Fruit fly (Drosophila melanogaster) whole organism, embryonic: ENCODE results near the gene CG16710.

Experiments used
- ATbp ChIP-seq: fragments of 200-800 bp; sonication (Bioruptor generic); optimal IDR thresholded peaks from 2 replicates; lab custom pipeline; 2017; ENCODE audit warnings: missing biosample characterization, mild to moderate bottlenecking, missing genetic modification characterization, missing genetic modification reagents
- Adf1 ChIP-seq: fragments of 200-800 bp; sonication (Bioruptor generic); IDR thresholded peaks from 2 replicates; pipeline ENCODE4 v1.3.6; 2022; ENCODE audit warnings: missing biosample characterization, missing genetic modification characterization
- Atf-2 ChIP-seq: fragments of 200-800 bp; sonication (Bioruptor generic); optimal IDR thresholded peaks from 2 replicates; lab custom pipeline; 2016; ENCODE audit warnings: missing biosample characterization, missing genetic modification characterization
- Blimp-1 ChIP-seq: fragments of 200-800 bp; sonication (Bioruptor generic); optimal IDR thresholded peaks from 3 replicates; lab custom pipeline; 2018; ENCODE audit warnings: missing biosample characterization, missing genetic modification characterization, mild to moderate bottlenecking, moderate library complexity, missing genetic modification reagents
- C15 ChIP-seq: fragments of 200-800 bp; sonication (Bioruptor generic); IDR thresholded peaks from 3 replicates; pipeline ENCODE4 v1.3.6; 2022; ENCODE audit warnings: missing biosample characterization, missing genetic modification characterization
- CG10543 ChIP-seq: fragments of 200-800 bp; sonication (Bioruptor generic); optimal IDR thresholded peaks from 3 replicates; lab custom pipeline; 2017; ENCODE audit warnings: missing biosample characterization, mild to moderate bottlenecking, missing genetic modification characterization, moderate library complexity
- CG10979 ChIP-seq: fragments of 200-800 bp; sonication (Bioruptor generic); optimal IDR thresholded peaks from 2 replicates; lab custom pipeline; 2018; ENCODE audit warnings: missing biosample characterization, mild to moderate bottlenecking, missing genetic modification characterization, moderate library complexity
- CG11456 ChIP-seq: fragments of 200-800 bp; sonication (Bioruptor generic); IDR thresholded peaks from 3 replicates; pipeline ENCODE4 v1.3.6; 2022; ENCODE audit warnings: missing biosample characterization, missing genetic modification characterization
- CG13123 ChIP-seq: fragments of 200-800 bp; sonication (Bioruptor generic); optimal IDR thresholded peaks from 2 replicates; lab custom pipeline; 2016; ENCODE audit warnings: missing biosample characterization, missing genetic modification characterization
- CG13296 ChIP-seq: fragments of 200-800 bp; sonication (Bioruptor generic); optimal IDR thresholded peaks from 3 replicates; lab custom pipeline; 2018; ENCODE audit warnings: missing biosample characterization, mild to moderate bottlenecking, missing genetic modification characterization
- CG15073 ChIP-seq: fragments of 200-800 bp; sonication (Bioruptor generic); optimal IDR thresholded peaks from 2 replicates; lab custom pipeline; 2016; ENCODE audit warnings: missing biosample characterization, missing genetic modification characterization
- CG18262 ChIP-seq: fragments of 200-800 bp; optimal IDR thresholded peaks from 3 replicates; lab custom pipeline; 2019; ENCODE audit warnings: missing biosample characterization, mild to moderate bottlenecking, missing genetic modification characterization, moderate library complexity
- CG18476 ChIP-seq: fragments of 200-800 bp; sonication (Bioruptor generic); optimal IDR thresholded peaks from 2 replicates; lab custom pipeline; 2016; ENCODE audit warnings: missing biosample characterization, mild to moderate bottlenecking, missing genetic modification characterization
- CG18764 ChIP-seq: fragments of 200-800 bp; sonication (Bioruptor generic); optimal IDR thresholded peaks from 3 replicates; lab custom pipeline; 2016; ENCODE audit warnings: missing biosample characterization, missing genetic modification characterization
- CG2199 ChIP-seq: fragments of 200-800 bp; sonication (Bioruptor generic); IDR thresholded peaks from 3 replicates; pipeline ENCODE4 v1.3.6; 2022; ENCODE audit warnings: missing biosample characterization, missing genetic modification characterization
- CG3065 ChIP-seq: fragments of 200-800 bp; sonication (Bioruptor generic); optimal IDR thresholded peaks from 2 replicates; lab custom pipeline; 2016; ENCODE audit warnings: missing biosample characterization, missing genetic modification characterization
- CG4730 ChIP-seq: fragments of 200-800 bp; sonication (Bioruptor generic); IDR thresholded peaks from 2 replicates; pipeline ENCODE4 v1.3.6; 2022; ENCODE audit warnings: missing biosample characterization, missing genetic modification characterization
- CG6683 ChIP-seq: fragments of 200-800 bp; sonication (Bioruptor generic); optimal IDR thresholded peaks from 2 replicates; lab custom pipeline; 2017; ENCODE audit warnings: missing biosample characterization, mild to moderate bottlenecking, missing genetic modification characterization, missing genetic modification reagents
- CG7839 ChIP-seq: fragments of 200-800 bp; sonication (Bioruptor generic); optimal IDR thresholded peaks from 3 replicates; lab custom pipeline; 2018; ENCODE audit warnings: missing biosample characterization, mild to moderate bottlenecking, missing genetic modification characterization, moderate library complexity
- CG8388 ChIP-seq: fragments of 200-800 bp; sonication (Bioruptor generic); optimal IDR thresholded peaks from 2 replicates; lab custom pipeline; 2019; ENCODE audit warnings: missing biosample characterization, mild to moderate bottlenecking, missing genetic modification characterization, moderate library complexity
- CHES-1-like ChIP-seq: fragments of 200-800 bp; sonication (Bioruptor generic); optimal IDR thresholded peaks from 2 replicates; lab custom pipeline; 2016; ENCODE audit warnings: missing biosample characterization, missing genetic modification characterization
- CTCF ChIP-seq: fragments of 200-800 bp; sonication (Bioruptor generic); optimal IDR thresholded peaks from 2 replicates; lab custom pipeline; 2017; ENCODE audit warnings: missing biosample characterization, mild to moderate bottlenecking, missing genetic modification characterization, moderate library complexity
- Dek ChIP-seq: fragments of 200-800 bp; sonication (Bioruptor generic); optimal IDR thresholded peaks from 3 replicates; lab custom pipeline; 2019; ENCODE audit warnings: missing biosample characterization, mild to moderate bottlenecking, missing genetic modification characterization, moderate library complexity
- Drgx ChIP-seq: fragments of 200-800 bp; sonication (Bioruptor generic); IDR thresholded peaks from 2 replicates; pipeline ENCODE4 v1.3.6; 2022; ENCODE audit warnings: missing biosample characterization, missing genetic modification characterization
- Hr51 ChIP-seq, 2 experiments: fragments of 200-800 bp; sonication (Bioruptor generic); optimal IDR thresholded peaks; 2 replicates in 1 of 2; 3 replicates in 1 of 2; lab custom pipeline; 2016 to 2018; ENCODE audit warnings: missing biosample characterization in 2 of 2, missing genetic modification characterization in 2 of 2, mild to moderate bottlenecking in 1 of 2, moderate library complexity in 1 of 2
- MESR4 ChIP-seq: fragments of 200-800 bp; sonication (Bioruptor generic); optimal IDR thresholded peaks from 2 replicates; lab custom pipeline; 2018; ENCODE audit warnings: missing biosample characterization, mild to moderate bottlenecking, missing genetic modification characterization, moderate library complexity
- PHDP ChIP-seq: fragments of 200-800 bp; sonication (Bioruptor generic); optimal IDR thresholded peaks from 3 replicates; lab custom pipeline; 2018; ENCODE audit warnings: missing biosample characterization, mild to moderate bottlenecking, missing genetic modification characterization, moderate library complexity
- Side ChIP-seq: fragments of 200-800 bp; sonication (Bioruptor generic); optimal IDR thresholded peaks from 2 replicates; lab custom pipeline; 2016; ENCODE audit warnings: missing biosample characterization, missing genetic modification characterization
- Ssrp ChIP-seq: fragments of 200-800 bp; sonication (Bioruptor generic); optimal IDR thresholded peaks from 2 replicates; lab custom pipeline; 2018; ENCODE audit warnings: missing biosample characterization, mild to moderate bottlenecking, missing genetic modification characterization, moderate library complexity
- az2 ChIP-seq: fragments of 200-800 bp; sonication (Bioruptor generic); optimal IDR thresholded peaks from 3 replicates; lab custom pipeline; 2016; ENCODE audit warnings: missing biosample characterization, missing genetic modification characterization
- bsh ChIP-seq, 2 experiments: fragments of 200-800 bp; sonication (Bioruptor generic); optimal IDR thresholded peaks; 2 replicates each; lab custom pipeline; 2017 to 2018; ENCODE audit warnings: mild to moderate bottlenecking in 2 of 2, missing biosample characterization in 2 of 2, missing genetic modification characterization in 2 of 2, moderate library complexity in 1 of 2
- corto ChIP-seq: fragments of 200-800 bp; sonication (Bioruptor generic); optimal IDR thresholded peaks from 2 replicates; lab custom pipeline; 2016; ENCODE audit warnings: missing biosample characterization, mild to moderate bottlenecking, missing genetic modification characterization, moderate library complexity
- crp ChIP-seq, 2 experiments: fragments of 200-800 bp; sonication (Bioruptor generic); optimal IDR thresholded peaks; 2 replicates in 1 of 2; 3 replicates in 1 of 2; lab custom pipeline; 2017; ENCODE audit warnings: missing biosample characterization in 2 of 2, missing genetic modification characterization in 2 of 2, mild to moderate bottlenecking in 1 of 2, moderate library complexity in 1 of 2
- disco-r ChIP-seq: fragments of 200-800 bp; sonication (Bioruptor generic); optimal IDR thresholded peaks from 2 replicates; lab custom pipeline; 2016; ENCODE audit warnings: missing biosample characterization, missing genetic modification characterization
- dpn ChIP-seq, 2 experiments: fragments of 200-800 bp; sonication (Bioruptor generic); optimal IDR thresholded peaks; 3 replicates each; lab custom pipeline; 2016; ENCODE audit warnings: missing biosample characterization in 2 of 2, missing genetic modification characterization in 2 of 2
- fd102C ChIP-seq: fragments of 200-800 bp; sonication (Bioruptor generic); optimal IDR thresholded peaks from 2 replicates; lab custom pipeline; 2018; ENCODE audit warnings: missing biosample characterization, mild to moderate bottlenecking, missing genetic modification characterization, moderate library complexity
- fd96Cb ChIP-seq: fragments of 200-800 bp; sonication (Bioruptor generic); optimal IDR thresholded peaks from 2 replicates; lab custom pipeline; 2018; ENCODE audit warnings: missing biosample characterization, mild to moderate bottlenecking, missing genetic modification characterization, moderate library complexity
- gem ChIP-seq: fragments of 200-800 bp; sonication (Bioruptor generic); optimal IDR thresholded peaks from 2 replicates; lab custom pipeline; 2019; ENCODE audit warnings: missing biosample characterization, mild to moderate bottlenecking, missing genetic modification characterization, moderate library complexity
- gsb-n ChIP-seq: fragments of 200-800 bp; sonication (Bioruptor generic); optimal IDR thresholded peaks from 3 replicates; lab custom pipeline; 2018; ENCODE audit warnings: missing biosample characterization, mild to moderate bottlenecking, missing genetic modification characterization
- hth ChIP-seq: fragments of >200 bp; optimal IDR thresholded peaks from 2 replicates; lab custom pipeline; 2017; ENCODE audit warnings: inconsistent platforms
- nerfin-1 ChIP-seq: fragments of 200-800 bp; sonication (Bioruptor generic); optimal IDR thresholded peaks from 3 replicates; lab custom pipeline; 2019; ENCODE audit warnings: missing biosample characterization, mild to moderate bottlenecking, missing genetic modification characterization, moderate library complexity
- nmo ChIP-seq: fragments of 200-800 bp; sonication (Bioruptor generic); optimal IDR thresholded peaks from 2 replicates; lab custom pipeline; 2018; ENCODE audit warnings: missing biosample characterization, mild to moderate bottlenecking, missing genetic modification characterization, moderate library complexity
- onecut ChIP-seq: fragments of 200-800 bp; sonication (Bioruptor generic); IDR thresholded peaks from 2 replicates; pipeline ENCODE4 v1.3.6; 2022; ENCODE audit warnings: missing biosample characterization, missing genetic modification characterization
- phol ChIP-seq: fragments of 200-800 bp; sonication (Bioruptor generic); optimal IDR thresholded peaks from 3 replicates; lab custom pipeline; 2018; ENCODE audit warnings: missing biosample characterization, mild to moderate bottlenecking, missing genetic modification characterization, moderate library complexity
- ranshi ChIP-seq: fragments of 200-800 bp; sonication (Bioruptor generic); IDR thresholded peaks from 2 replicates; pipeline ENCODE4 v1.3.6; 2022; ENCODE audit warnings: missing biosample characterization, missing genetic modification characterization
- sens ChIP-seq: fragments of 200-800 bp; sonication (Bioruptor generic); peaks from one replicate; lab custom pipeline; 2016; ENCODE audit warnings: missing biosample characterization, missing genetic modification characterization
- sim ChIP-seq: fragments of 200-800 bp; sonication (Bioruptor generic); IDR thresholded peaks from 2 replicates; pipeline ENCODE4 v1.3.6; 2022; ENCODE audit warnings: missing biosample characterization, missing genetic modification characterization
- sima ChIP-seq: fragments of 200-800 bp; sonication (Bioruptor generic); optimal IDR thresholded peaks from 2 replicates; lab custom pipeline; 2016; ENCODE audit warnings: missing biosample characterization, missing genetic modification characterization
- sob ChIP-seq: fragments of 200-800 bp; sonication (Bioruptor generic); IDR thresholded peaks from 2 replicates; pipeline ENCODE4 v1.3.6; 2022; ENCODE audit warnings: missing biosample characterization, missing genetic modification characterization
- tup ChIP-seq: fragments of 200-800 bp; sonication (Bioruptor generic); optimal IDR thresholded peaks from 2 replicates; lab custom pipeline; 2016; ENCODE audit warnings: missing biosample characterization, mild to moderate bottlenecking, missing genetic modification characterization, moderate library complexity
- unpg ChIP-seq: fragments of 200-800 bp; sonication (Bioruptor generic); optimal IDR thresholded peaks from 3 replicates; lab custom pipeline; 2018; ENCODE audit warnings: missing biosample characterization, mild to moderate bottlenecking, missing genetic modification characterization, moderate library complexity
- zen ChIP-seq: fragments of 200-800 bp; sonication (Bioruptor generic); optimal IDR thresholded peaks from 3 replicates; lab custom pipeline; 2018; ENCODE audit warnings: missing biosample characterization, mild to moderate bottlenecking, missing genetic modification characterization, moderate library complexity

The CG16710 gene

DNA sequence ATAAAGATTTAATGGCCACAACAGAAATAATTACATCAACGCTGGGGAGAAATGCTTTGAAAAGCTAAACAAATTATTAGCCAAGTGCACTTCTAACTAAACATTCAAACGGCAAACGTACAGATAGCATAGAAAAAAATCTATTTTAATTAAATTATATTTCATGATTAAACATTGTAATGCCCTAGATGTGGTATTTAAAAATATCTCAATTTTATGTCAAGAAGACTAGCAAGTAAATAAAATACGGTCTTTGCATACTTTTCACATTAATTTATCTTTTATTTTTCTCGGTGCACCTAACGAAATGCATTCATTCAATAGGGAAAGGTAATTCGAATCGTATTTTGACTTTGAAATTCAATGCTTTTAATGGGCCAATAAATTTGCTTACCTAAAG, 22.7 kb upstream of the CG16710 start:
- TF ChIP-seq CG13296 (GFP tag; lab: Kevin White, UChicago) (no peak), nmo (peak; percentile 10), Adf1 (no peak), phol (tag; lab: Kevin White, UChicago) (peak; percentile 35), CG15073 (GFP tag; lab: Kevin White, UChicago) (no peak), crp (GFP tag; optimal IDR thresholded peaks at IDR 0.05; lab: Kevin White, UChicago) (no peak), zen (tag; lab: Kevin White, UChicago) (no peak), gsb-n (peak; percentile 29), dpn (GFP tag; optimal IDR thresholded peaks at IDR 0.05; lab: Kevin White, UChicago) (no peak), CG7839 (peak; percentile 8), unpg (GFP tag; lab: Kevin White, UChicago) (peak; percentile 37), CTCF (GFP tag; lab: Kevin White, UChicago) (no peak), CG10979 (tag; lab: Kevin White, UChicago) (peak; percentile 41), Blimp-1 (GFP tag; lab: Kevin White, UChicago) (peak; percentile 56), CG11456 (GFP tag; lab: Robert Waterston, UW) (no peak), PHDP (tag; lab: Kevin White, UChicago) (peak; percentile 17), CG18764 (GFP tag; lab: Kevin White, UChicago) (no peak), Hr51 (GFP tag; optimal IDR thresholded peaks at IDR 0.05; lab: Kevin White, UChicago) (peak in 1 of 2 experiments; percentile 30), CG10543 (GFP tag; lab: Kevin White, UChicago) (no peak), Ssrp (tag; lab: Kevin White, UChicago) (peak; percentile 18), onecut (GFP tag; lab: Robert Waterston, UW) (no peak), CG18262 (tag; lab: Kevin White, UChicago) (peak; percentile 32), CG3065 (GFP tag; lab: Kevin White, UChicago) (no peak), Side (GFP tag; lab: Kevin White, UChicago) (no peak), nerfin-1 (tag; lab: Kevin White, UChicago) (no peak), bsh (GFP tag; optimal IDR thresholded peaks at IDR 0.05; lab: Kevin White, UChicago) (peak in 1 of 2 experiments; percentile 67), fd96Cb (tag; lab: Kevin White, UChicago) (peak; percentile 8), CG8388 (GFP tag; lab: Kevin White, UChicago) (peak; percentile 30), CG6683 (GFP tag; lab: Kevin White, UChicago) (no peak), sob (GFP tag; lab: Robert Waterston, UW) (no peak), disco-r (no peak), ranshi (GFP tag; lab: Robert Waterston, UW) (no peak), az2 (GFP tag; lab: Kevin White, UChicago) (no peak), ATbp (GFP tag; lab: Kevin White, UChicago) (peak; percentile 24), tup (no peak), corto (GFP tag; lab: Kevin White, UChicago) (no peak), CG2199 (GFP tag; lab: Robert Waterston, UW) (no peak), hth (lab: Kevin White, UChicago) (no peak), fd102C (GFP tag; lab: Kevin White, UChicago) (no peak), CG18476 (GFP tag; lab: Kevin White, UChicago) (no peak), Atf-2 (GFP tag; lab: Kevin White, UChicago) (no peak), C15 (GFP tag; lab: Robert Waterston, UW) (no peak), gem (tag; lab: Kevin White, UChicago) (peak; percentile 54), sens (GFP tag; lab: Kevin White, UChicago) (peak; percentile 63), Dek (tag; lab: Kevin White, UChicago) (no peak), sima (no peak), sim (GFP tag; lab: Robert Waterston, UW) (no peak), CG4730 (GFP tag; lab: Robert Waterston, UW) (no peak), Drgx (GFP tag; lab: Robert Waterston, UW) (no peak), CHES-1-like (GFP tag; lab: Kevin White, UChicago) (no peak), MESR4 (GFP tag; lab: Kevin White, UChicago) (no peak), CG13123 (GFP tag; lab: Kevin White, UChicago) (no peak)
